Fruit fly (Drosophila melanogaster) whole organism, embryonic: ENCODE data around the gene vers.

ENCODE experiments used
- ATbp ChIP-seq: fragments of 200-800 bp; sonication (Bioruptor generic); optimal IDR thresholded peaks from 2 replicates; lab custom pipeline; 2017; ENCODE audit warnings: missing biosample characterization, mild to moderate bottlenecking, missing genetic modification characterization, missing genetic modification reagents
- Awh ChIP-seq: fragments of 200-800 bp; sonication (Bioruptor generic); IDR thresholded peaks from 2 replicates; pipeline ENCODE4, ENCODE4 v1.3.6; 2022; ENCODE audit warnings: missing biosample characterization, missing genetic modification characterization
- Bteb2 ChIP-seq: fragments of 200-800 bp; sonication (Bioruptor generic); optimal IDR thresholded peaks from 2 replicates; lab custom pipeline; 2016; ENCODE audit warnings: missing biosample characterization, missing genetic modification characterization
- CG10209 ChIP-seq: fragments of 200-800 bp; sonication (Bioruptor generic); optimal IDR thresholded peaks from 3 replicates; lab custom pipeline; 2017; ENCODE audit warnings: missing biosample characterization, mild to moderate bottlenecking, missing genetic modification characterization, missing genetic modification reagents
- CG11085 ChIP-seq: fragments of 200-800 bp; sonication (Bioruptor generic); IDR thresholded peaks from 2 replicates; pipeline ENCODE4 v1.3.6; 2022; ENCODE audit warnings: missing biosample characterization, missing genetic modification characterization
- CG11456 ChIP-seq: fragments of 200-800 bp; sonication (Bioruptor generic); IDR thresholded peaks from 3 replicates; pipeline ENCODE4 v1.3.6; 2022; ENCODE audit warnings: missing biosample characterization, missing genetic modification characterization
- CG13123 ChIP-seq: fragments of 200-800 bp; sonication (Bioruptor generic); optimal IDR thresholded peaks from 2 replicates; lab custom pipeline; 2016; ENCODE audit warnings: missing biosample characterization, missing genetic modification characterization
- CG13624 ChIP-seq: fragments of 200-800 bp; sonication (Bioruptor generic); optimal IDR thresholded peaks from 2 replicates; lab custom pipeline; 2016; ENCODE audit warnings: missing biosample characterization, missing genetic modification characterization
- CG14441 ChIP-seq: fragments of 200-800 bp; sonication (Bioruptor generic); IDR thresholded peaks from 2 replicates; pipeline ENCODE4 v1.3.6; 2022; ENCODE audit warnings: missing biosample characterization, missing genetic modification characterization
- CG14710 ChIP-seq: fragments of 200-800 bp; sonication (Bioruptor generic); optimal IDR thresholded peaks from 3 replicates; lab custom pipeline; 2019; ENCODE audit warnings: missing biosample characterization, mild to moderate bottlenecking, missing genetic modification characterization, moderate library complexity
- CG18619 ChIP-seq: fragments of 200-800 bp; sonication (Bioruptor generic); optimal IDR thresholded peaks from 3 replicates; lab custom pipeline; 2017; ENCODE audit warnings: missing biosample characterization, mild to moderate bottlenecking, missing genetic modification characterization
- CG31365 ChIP-seq: fragments of 200-800 bp; sonication (Bioruptor generic); optimal IDR thresholded peaks from 2 replicates; lab custom pipeline; 2018; ENCODE audit warnings: missing biosample characterization, mild to moderate bottlenecking, missing genetic modification characterization
- CG3847 ChIP-seq: fragments of 200-800 bp; sonication (Bioruptor generic); IDR thresholded peaks from 2 replicates; pipeline ENCODE4 v1.3.6; 2022; ENCODE audit warnings: missing biosample characterization, missing genetic modification characterization
- CG4328 ChIP-seq: fragments of 200-800 bp; sonication (Bioruptor generic); optimal IDR thresholded peaks from 3 replicates; lab custom pipeline; 2017; ENCODE audit warnings: missing biosample characterization, missing genetic modification reagents, missing genetic modification characterization
- CG4730 ChIP-seq: fragments of 200-800 bp; sonication (Bioruptor generic); IDR thresholded peaks from 2 replicates; pipeline ENCODE4 v1.3.6; 2022; ENCODE audit warnings: missing biosample characterization, missing genetic modification characterization
- CG6272 ChIP-seq: fragments of 200-800 bp; sonication (Bioruptor generic); IDR thresholded peaks from 2 replicates; pipeline ENCODE4 v1.3.6; 2022; ENCODE audit warnings: missing biosample characterization, missing genetic modification characterization
- CG8089 ChIP-seq: fragments of 200-800 bp; sonication (Bioruptor generic); optimal IDR thresholded peaks from 3 replicates; lab custom pipeline; 2016; ENCODE audit warnings: missing biosample characterization, missing genetic modification characterization
- CG8924 ChIP-seq: fragments of 200-800 bp; optimal IDR thresholded peaks from 3 replicates; lab custom pipeline; 2019; ENCODE audit warnings: missing biosample characterization, mild to moderate bottlenecking, missing genetic modification characterization, moderate library complexity
- CG9215 ChIP-seq: fragments of 200-800 bp; sonication (Bioruptor generic); IDR thresholded peaks from 2 replicates; pipeline ENCODE4 v1.3.6; 2022; ENCODE audit warnings: missing biosample characterization, missing genetic modification characterization
- Drgx ChIP-seq: fragments of 200-800 bp; sonication (Bioruptor generic); IDR thresholded peaks from 2 replicates; pipeline ENCODE4 v1.3.6; 2022; ENCODE audit warnings: missing biosample characterization, missing genetic modification characterization
- Gug ChIP-seq: fragments of 200-800 bp; sonication (Bioruptor generic); IDR thresholded peaks from 4 replicates; pipeline ENCODE4 v1.3.6; 2022; ENCODE audit warnings: missing biosample characterization, missing genetic modification characterization
- Hr39 ChIP-seq: fragments of >200 bp; optimal IDR thresholded peaks from 2 replicates; lab custom pipeline; 2017
- Hr51 ChIP-seq, 2 experiments: fragments of 200-800 bp; sonication (Bioruptor generic); optimal IDR thresholded peaks; 2 replicates in 1 of 2; 3 replicates in 1 of 2; lab custom pipeline; 2016 to 2018; ENCODE audit warnings: missing biosample characterization in 2 of 2, missing genetic modification characterization in 2 of 2, mild to moderate bottlenecking in 1 of 2, moderate library complexity in 1 of 2
- Kr ChIP-seq: fragments of 200-800 bp; sonication (Bioruptor generic); optimal IDR thresholded peaks from 2 replicates; lab custom pipeline; 2017; ENCODE audit warnings: missing biosample characterization, mild to moderate bottlenecking, missing genetic modification characterization
- Max ChIP-seq: fragments of 200-800 bp; sonication (Bioruptor generic); optimal IDR thresholded peaks from 2 replicates; lab custom pipeline; 2016; ENCODE audit warnings: missing biosample characterization, mild to moderate bottlenecking, missing genetic modification characterization
- Mes4 ChIP-seq: fragments of 200-800 bp; sonication (Bioruptor generic); optimal IDR thresholded peaks from 2 replicates; lab custom pipeline; 2016; ENCODE audit warnings: missing biosample characterization, missing genetic modification characterization
- NFAT ChIP-seq: fragments of 200-800 bp; sonication (Bioruptor generic); IDR thresholded peaks from 2 replicates; pipeline ENCODE4 v1.3.6; 2022; ENCODE audit warnings: missing biosample characterization, missing genetic modification characterization
- Neu2 ChIP-seq: fragments of 200-800 bp; sonication (Bioruptor generic); optimal IDR thresholded peaks from 3 replicates; lab custom pipeline; 2016; ENCODE audit warnings: missing biosample characterization, missing genetic modification characterization, borderline replicate concordance
- Nf-YA ChIP-seq: fragments of 200-800 bp; sonication (Bioruptor generic); IDR thresholded peaks from 2 replicates; pipeline ENCODE4 v1.3.6; 2022; ENCODE audit warnings: missing biosample characterization, missing genetic modification characterization
- Pdp1 ChIP-seq, 2 experiments: fragments of 200-800 bp; sonication (Bioruptor generic); optimal IDR thresholded peaks; 3 replicates each; lab custom pipeline; 2016; ENCODE audit warnings: missing biosample characterization in 2 of 2, missing genetic modification characterization in 2 of 2, mild to moderate bottlenecking in 1 of 2, moderate library complexity in 1 of 2
- Scr ChIP-seq: fragments of 200-800 bp; sonication (Bioruptor generic); IDR thresholded peaks from 2 replicates; pipeline ENCODE4 v1.3.6; 2022; ENCODE audit warnings: missing biosample characterization, missing genetic modification characterization; ENCODE audit not compliant: partially characterized antibody
- Trl ChIP-seq, 3 experiments: fragments of >200 bp in 2 of 3; fragments of 200-800 bp in 1 of 3; sonication (Bioruptor generic) in 1 of 3; optimal IDR thresholded peaks; 2 replicates in 1 of 3; 3 replicates in 2 of 3; lab custom pipeline; 2016 to 2017; ENCODE audit warnings: missing biosample characterization in 1 of 3, missing genetic modification characterization in 1 of 3
- aop ChIP-seq: fragments of 200-800 bp; sonication (Bioruptor generic); IDR thresholded peaks from 2 replicates; pipeline ENCODE4 v1.3.6; 2022; ENCODE audit warnings: missing biosample characterization, missing genetic modification characterization
- ato ChIP-seq: fragments of 200-800 bp; sonication (Bioruptor generic); IDR thresholded peaks from 2 replicates; pipeline ENCODE4 v1.3.6; 2022; ENCODE audit warnings: missing biosample characterization, missing genetic modification characterization; ENCODE audit not compliant: partially characterized antibody
- bbx ChIP-seq: fragments of 200-800 bp; sonication (Bioruptor generic); IDR thresholded peaks from 2 replicates; pipeline ENCODE4 v1.3.6; 2022; ENCODE audit warnings: missing biosample characterization, missing genetic modification characterization; ENCODE audit not compliant: partially characterized antibody
- btn ChIP-seq: fragments of 200-800 bp; sonication (Bioruptor generic); optimal IDR thresholded peaks from 2 replicates; lab custom pipeline; 2016; ENCODE audit warnings: missing biosample characterization, missing genetic modification characterization
- caup ChIP-seq: fragments of 200-800 bp; sonication (Bioruptor generic); optimal IDR thresholded peaks from 3 replicates; lab custom pipeline; 2017; ENCODE audit warnings: missing biosample characterization, mild to moderate bottlenecking, missing genetic modification characterization, moderate library complexity; ENCODE audit not compliant: severe bottlenecking
- disco-r ChIP-seq: fragments of 200-800 bp; sonication (Bioruptor generic); optimal IDR thresholded peaks from 2 replicates; lab custom pipeline; 2016; ENCODE audit warnings: missing biosample characterization, missing genetic modification characterization
- gem ChIP-seq: fragments of 200-800 bp; sonication (Bioruptor generic); optimal IDR thresholded peaks from 2 replicates; lab custom pipeline; 2019; ENCODE audit warnings: missing biosample characterization, mild to moderate bottlenecking, missing genetic modification characterization, moderate library complexity
- grau ChIP-seq: fragments of 200-800 bp; optimal IDR thresholded peaks from 3 replicates; lab custom pipeline; 2019; ENCODE audit warnings: missing biosample characterization, mild to moderate bottlenecking, missing genetic modification characterization, moderate library complexity
- h ChIP-seq: fragments of >200 bp; optimal IDR thresholded peaks from 2 replicates; lab custom pipeline; 2017
- nmo ChIP-seq: fragments of 200-800 bp; sonication (Bioruptor generic); optimal IDR thresholded peaks from 2 replicates; lab custom pipeline; 2018; ENCODE audit warnings: missing biosample characterization, mild to moderate bottlenecking, missing genetic modification characterization, moderate library complexity
- run ChIP-seq: fragments of 200-800 bp; sonication (Bioruptor generic); optimal IDR thresholded peaks from 3 replicates; lab custom pipeline; 2018; ENCODE audit warnings: missing biosample characterization, mild to moderate bottlenecking, missing genetic modification characterization
- seq ChIP-seq: fragments of 200-800 bp; sonication (Bioruptor generic); IDR thresholded peaks from 2 replicates; pipeline ENCODE4 v1.3.6; 2022; ENCODE audit warnings: missing biosample characterization, missing genetic modification characterization
- stwl ChIP-seq: fragments of 200-800 bp; sonication (Bioruptor generic); optimal IDR thresholded peaks from 3 replicates; lab custom pipeline; 2018; ENCODE audit warnings: missing biosample characterization, mild to moderate bottlenecking, missing genetic modification characterization, moderate library complexity
- tll ChIP-seq, 2 experiments: fragments of 200-800 bp in 1 of 2; fragments of >200 bp in 1 of 2; sonication (Bioruptor generic) in 1 of 2; optimal IDR thresholded peaks; 2 replicates each; lab custom pipeline; 2017 to 2019; ENCODE audit warnings: missing biosample characterization in 2 of 2, missing genetic modification characterization in 2 of 2, mild to moderate bottlenecking in 1 of 2, moderate library complexity in 1 of 2
- vnd ChIP-seq: fragments of 200-800 bp; sonication (Bioruptor generic); IDR thresholded peaks from 3 replicates; pipeline ENCODE4 v1.3.6; 2022; ENCODE audit warnings: missing biosample characterization, missing genetic modification characterization; ENCODE audit not compliant: partially characterized antibody
- yki ChIP-seq: fragments of >200 bp; optimal IDR thresholded peaks from 3 replicates; lab custom pipeline; 2018

vers gene

dm6 chr3L:12145709-12146694, 30.1 kb downstream of the vers start, which contains the start of the genes eIF3l and Nrx-IV (continued):
- no peak for TF ChIP-seq ato (GFP tag; lab: Robert Waterston, UW)
- no peak for TF ChIP-seq CG11085 (GFP tag; lab: Robert Waterston, UW)
- peak; percentile 35 for TF ChIP-seq stwl (tag; lab: Kevin White, UChicago)
- TF ChIP-seq Neu2 (GFP tag; lab: Kevin White, UChicago): no peak
- no peak for TF ChIP-seq ATbp (GFP tag; lab: Kevin White, UChicago)
- no peak for TF ChIP-seq caup (GFP tag; lab: Kevin White, UChicago)
- TF ChIP-seq CG18619 (GFP tag; lab: Kevin White, UChicago): no peak
- TF ChIP-seq vnd: peak; percentile 64; the same call in 1 of the 3 replicates
- no peak for TF ChIP-seq CG4328 (GFP tag; lab: Kevin White, UChicago)
- no peak for TF ChIP-seq CG31365
- peak; percentile 1 for TF ChIP-seq Bteb2 (GFP tag; lab: Kevin White, UChicago)
- no peak for TF ChIP-seq Awh
- peak; percentile 35 for TF ChIP-seq nmo (GFP tag; lab: Kevin White, UChicago)
- no peak for TF ChIP-seq Max (GFP tag; lab: Kevin White, UChicago)
- no peak for TF ChIP-seq grau (tag; lab: Kevin White, UChicago)
- TF ChIP-seq Hr51 (GFP tag; optimal IDR thresholded peaks at IDR 0.05; lab: Kevin White, UChicago): no peak
- no peak for TF ChIP-seq CG10209
- no peak for TF ChIP-seq Nf-YA (GFP tag; lab: Robert Waterston, UW)
- no peak for TF ChIP-seq CG6272 (GFP tag; lab: Robert Waterston, UW)
- no peak for TF ChIP-seq CG9215 (GFP tag; lab: Robert Waterston, UW)
- TF ChIP-seq CG8089 (GFP tag; lab: Kevin White, UChicago): no peak
- TF ChIP-seq CG13624 (GFP tag; lab: Kevin White, UChicago): no peak
- TF ChIP-seq gem (tag; lab: Kevin White, UChicago): no peak
- no peak for TF ChIP-seq disco-r (GFP tag; lab: Kevin White, UChicago)
- TF ChIP-seq CG13123: no peak
- TF ChIP-seq CG3847 (GFP tag; lab: Robert Waterston, UW): no peak
- TF ChIP-seq Trl (optimal IDR thresholded peaks at IDR 0.05; lab: Kevin White, UChicago): no peak
- no peak for TF ChIP-seq Trl (GFP tag; optimal IDR thresholded peaks at IDR 0.05; lab: Kevin White, UChicago)
- no peak for TF ChIP-seq CG4730 (GFP tag; lab: Robert Waterston, UW)
- no peak for TF ChIP-seq CG11456
- no peak for TF ChIP-seq Gug (GFP tag; lab: Robert Waterston, UW)
- TF ChIP-seq Mes4 (GFP tag; lab: Kevin White, UChicago): no peak
- no peak for TF ChIP-seq h (lab: Kevin White, UChicago)
- no peak for TF ChIP-seq tll (GFP tag; optimal IDR thresholded peaks at IDR 0.05; lab: Kevin White, UChicago)
- no peak for TF ChIP-seq NFAT (GFP tag; lab: Robert Waterston, UW)
- TF ChIP-seq CG14441 (GFP tag; lab: Robert Waterston, UW): no peak
- no peak for TF ChIP-seq btn
- no peak for TF ChIP-seq Pdp1 (GFP tag; optimal IDR thresholded peaks at IDR 0.05; lab: Kevin White, UChicago)
- no peak for TF ChIP-seq Drgx (GFP tag; lab: Robert Waterston, UW)
- no peak for TF ChIP-seq CG8924 (tag; lab: Kevin White, UChicago)
- TF ChIP-seq seq (GFP tag; lab: Robert Waterston, UW): no peak
- peak; percentile 60 for TF ChIP-seq CG14710 (tag; lab: Kevin White, UChicago)
- no peak for TF ChIP-seq yki (lab: Kevin White, UChicago)
- peak; percentile 80 for TF ChIP-seq Scr (GFP tag; lab: Robert Waterston, UW)
- TF ChIP-seq Hr39: no peak
- no peak for TF ChIP-seq Kr (GFP tag; lab: Kevin White, UChicago)
- peak; percentile 28 for TF ChIP-seq bbx (GFP tag; lab: Robert Waterston, UW)
- TF ChIP-seq aop: no peak
- TF ChIP-seq run: no peak
